Fruit fly (Drosophila melanogaster) whole organism, embryonic: ENCODE data around the gene CG43755.

ENCODE experiments used
- Adf1 ChIP-seq: fragments of 200-800 bp; sonication (Bioruptor generic); IDR thresholded peaks from 2 replicates; pipeline ENCODE4 v1.3.6; 2022; ENCODE audit warnings: missing biosample characterization, missing genetic modification characterization
- B-H1 ChIP-seq: fragments of 200-800 bp; sonication (Bioruptor generic); IDR thresholded peaks from 3 replicates; pipeline ENCODE4 v1.3.6; 2022; ENCODE audit warnings: missing biosample characterization, missing genetic modification characterization
- BEAF-32 ChIP-seq: fragments of 200-800 bp; sonication (Bioruptor generic); optimal IDR thresholded peaks from 3 replicates; lab custom pipeline; 2017; ENCODE audit warnings: missing biosample characterization, missing genetic modification characterization, mild to moderate bottlenecking, moderate library complexity, missing genetic modification reagents
- BtbVII ChIP-seq: fragments of 200-800 bp; sonication (Bioruptor generic); optimal IDR thresholded peaks from 3 replicates; lab custom pipeline; 2017; ENCODE audit warnings: missing biosample characterization, mild to moderate bottlenecking, missing genetic modification characterization
- CG10431 ChIP-seq: fragments of 200-800 bp; sonication (Bioruptor generic); optimal IDR thresholded peaks from 3 replicates; lab custom pipeline; 2018; ENCODE audit warnings: missing biosample characterization, mild to moderate bottlenecking, missing genetic modification characterization
- CG13287 ChIP-seq: fragments of 200-800 bp; sonication (Bioruptor generic); IDR thresholded peaks from 2 replicates; pipeline ENCODE4 v1.3.6; 2022; ENCODE audit warnings: missing biosample characterization, missing genetic modification characterization; ENCODE audit not compliant: partially characterized antibody
- CG14441 ChIP-seq: fragments of 200-800 bp; sonication (Bioruptor generic); IDR thresholded peaks from 2 replicates; pipeline ENCODE4 v1.3.6; 2022; ENCODE audit warnings: missing biosample characterization, missing genetic modification characterization
- CG15479 ChIP-seq: fragments of 200-800 bp; sonication (Bioruptor generic); optimal IDR thresholded peaks from 3 replicates; lab custom pipeline; 2019; ENCODE audit warnings: missing biosample characterization, mild to moderate bottlenecking, missing genetic modification characterization, moderate library complexity
- CG1832 ChIP-seq: fragments of 200-800 bp; sonication (Bioruptor generic); optimal IDR thresholded peaks from 2 replicates; lab custom pipeline; 2017; ENCODE audit warnings: missing biosample characterization, mild to moderate bottlenecking, missing genetic modification characterization, inconsistent platforms
- CG2116 ChIP-seq: fragments of 200-800 bp; sonication (Bioruptor generic); optimal IDR thresholded peaks from 3 replicates; lab custom pipeline; 2018; ENCODE audit warnings: missing biosample characterization, mild to moderate bottlenecking, missing genetic modification characterization
- CG32772 ChIP-seq: fragments of 200-800 bp; sonication (Bioruptor generic); IDR thresholded peaks from 2 replicates; pipeline ENCODE4 v1.3.6; 2022; ENCODE audit warnings: missing biosample characterization, missing genetic modification characterization
- CG4360 ChIP-seq: fragments of 200-800 bp; sonication (Bioruptor generic); IDR thresholded peaks from 2 replicates; pipeline ENCODE4 v1.3.6; 2022; ENCODE audit warnings: missing biosample characterization, missing genetic modification characterization
- CG4424 ChIP-seq: fragments of 200-800 bp; sonication (Bioruptor generic); optimal IDR thresholded peaks from 3 replicates; lab custom pipeline; 2016; ENCODE audit warnings: missing biosample characterization, missing genetic modification characterization
- CG4707 ChIP-seq: fragments of 200-800 bp; sonication (Bioruptor generic); optimal IDR thresholded peaks from 2 replicates; lab custom pipeline; 2018; ENCODE audit warnings: missing biosample characterization, mild to moderate bottlenecking, missing genetic modification characterization, moderate library complexity
- CG6765 ChIP-seq: fragments of 200-800 bp; sonication (Bioruptor generic); optimal IDR thresholded peaks from 3 replicates; lab custom pipeline; 2017; ENCODE audit warnings: missing biosample characterization, mild to moderate bottlenecking, missing genetic modification characterization
- CG8944 ChIP-seq: fragments of 200-800 bp; sonication (Bioruptor generic); optimal IDR thresholded peaks from 3 replicates; lab custom pipeline; 2016; ENCODE audit warnings: missing biosample characterization, missing genetic modification characterization
- CTCF ChIP-seq: fragments of 200-800 bp; sonication (Bioruptor generic); optimal IDR thresholded peaks from 2 replicates; lab custom pipeline; 2017; ENCODE audit warnings: missing biosample characterization, mild to moderate bottlenecking, missing genetic modification characterization, moderate library complexity
- Camta ChIP-seq: fragments of 200-800 bp; sonication (Bioruptor generic); optimal IDR thresholded peaks from 2 replicates; lab custom pipeline; 2016; ENCODE audit warnings: missing biosample characterization, missing genetic modification characterization
- CoRest ChIP-seq: fragments of 200-800 bp; sonication (Bioruptor generic); optimal IDR thresholded peaks from 3 replicates; lab custom pipeline; 2018; ENCODE audit warnings: missing biosample characterization, mild to moderate bottlenecking, missing genetic modification characterization, moderate library complexity
- Dll ChIP-seq: fragments of 200-800 bp; sonication (Bioruptor generic); IDR thresholded peaks from 4 replicates; pipeline ENCODE4 v1.3.6; 2022; ENCODE audit warnings: missing biosample characterization, missing genetic modification characterization; ENCODE audit not compliant: partially characterized antibody
- Drgx ChIP-seq: fragments of 200-800 bp; sonication (Bioruptor generic); IDR thresholded peaks from 2 replicates; pipeline ENCODE4 v1.3.6; 2022; ENCODE audit warnings: missing biosample characterization, missing genetic modification characterization
- Hey ChIP-seq: fragments of 200-800 bp; sonication (Bioruptor generic); optimal IDR thresholded peaks from 3 replicates; lab custom pipeline; 2018; ENCODE audit warnings: missing biosample characterization, mild to moderate bottlenecking, missing genetic modification characterization
- MBD-R2 ChIP-seq: fragments of 200-800 bp; sonication (Bioruptor generic); IDR thresholded peaks from 2 replicates; pipeline ENCODE4 v1.3.6; 2022; ENCODE audit warnings: missing biosample characterization, missing genetic modification characterization
- Max ChIP-seq: fragments of 200-800 bp; sonication (Bioruptor generic); optimal IDR thresholded peaks from 2 replicates; lab custom pipeline; 2016; ENCODE audit warnings: missing biosample characterization, mild to moderate bottlenecking, missing genetic modification characterization
- Meics ChIP-seq: fragments of 200-800 bp; sonication (Bioruptor generic); optimal IDR thresholded peaks from 2 replicates; lab custom pipeline; 2017; ENCODE audit warnings: missing biosample characterization, mild to moderate bottlenecking, missing genetic modification characterization
- Mes4 ChIP-seq: fragments of 200-800 bp; sonication (Bioruptor generic); optimal IDR thresholded peaks from 2 replicates; lab custom pipeline; 2016; ENCODE audit warnings: missing biosample characterization, missing genetic modification characterization
- Sox100B ChIP-seq: fragments of 200-800 bp; sonication (Bioruptor generic); optimal IDR thresholded peaks from 3 replicates; lab custom pipeline; 2018; ENCODE audit warnings: missing biosample characterization, mild to moderate bottlenecking, missing genetic modification characterization
- Sry-β ChIP-seq: fragments of 200-800 bp; sonication (Bioruptor generic); optimal IDR thresholded peaks from 2 replicates; lab custom pipeline; 2018; ENCODE audit warnings: missing biosample characterization, mild to moderate bottlenecking, missing genetic modification characterization, moderate library complexity
- Trl ChIP-seq, 3 experiments: fragments of >200 bp in 2 of 3; fragments of 200-800 bp in 1 of 3; sonication (Bioruptor generic) in 1 of 3; optimal IDR thresholded peaks; 2 replicates in 1 of 3; 3 replicates in 2 of 3; lab custom pipeline; 2016 to 2017; ENCODE audit warnings: missing biosample characterization in 1 of 3, missing genetic modification characterization in 1 of 3
- Xrp1 ChIP-seq: fragments of 200-800 bp; sonication (Bioruptor generic); IDR thresholded peaks from 2 replicates; pipeline ENCODE4 v1.3.6; 2022; ENCODE audit warnings: missing biosample characterization, missing genetic modification characterization
- abd-A ChIP-seq: fragments of 200-800 bp; sonication (Bioruptor generic); optimal IDR thresholded peaks from 3 replicates; lab custom pipeline; 2019; ENCODE audit warnings: missing biosample characterization, mild to moderate bottlenecking, missing genetic modification characterization, moderate library complexity
- al ChIP-seq: fragments of 200-800 bp; sonication (Bioruptor generic); IDR thresholded peaks from 2 replicates; pipeline ENCODE4 v1.3.6; 2022; ENCODE audit warnings: missing biosample characterization, missing genetic modification characterization
- aop ChIP-seq: fragments of 200-800 bp; sonication (Bioruptor generic); IDR thresholded peaks from 2 replicates; pipeline ENCODE4 v1.3.6; 2022; ENCODE audit warnings: missing biosample characterization, missing genetic modification characterization
- emc ChIP-seq: fragments of 200-800 bp; sonication (Bioruptor generic); optimal IDR thresholded peaks from 2 replicates; lab custom pipeline; 2016; ENCODE audit warnings: missing biosample characterization, missing genetic modification characterization
- grn ChIP-seq: fragments of 200-800 bp; sonication (Bioruptor generic); optimal IDR thresholded peaks from 3 replicates; lab custom pipeline; 2017; ENCODE audit warnings: missing biosample characterization, missing genetic modification characterization
- kah ChIP-seq: fragments of 200-800 bp; sonication (Bioruptor generic); optimal IDR thresholded peaks from 2 replicates; lab custom pipeline; 2018; ENCODE audit warnings: missing biosample characterization, mild to moderate bottlenecking, missing genetic modification characterization
- ken ChIP-seq: fragments of 200-800 bp; sonication (Bioruptor generic); IDR thresholded peaks from 3 replicates; pipeline ENCODE4 v1.3.6; 2022; ENCODE audit warnings: missing biosample characterization, missing genetic modification characterization
- lbe ChIP-seq: fragments of 200-800 bp; sonication (Bioruptor generic); optimal IDR thresholded peaks from 2 replicates; lab custom pipeline; 2016; ENCODE audit warnings: missing biosample characterization, mild to moderate bottlenecking, missing genetic modification characterization
- otp ChIP-seq: fragments of 200-800 bp; sonication (Bioruptor generic); IDR thresholded peaks from 3 replicates; pipeline ENCODE4, ENCODE4 v1.3.6; 2022; ENCODE audit warnings: missing biosample characterization, missing genetic modification characterization
- prd ChIP-seq, 3 experiments: fragments of >200 bp in 2 of 3; fragments of 200-800 bp in 1 of 3; sonication (Bioruptor generic) in 1 of 3; optimal IDR thresholded peaks in 2 of 3; IDR thresholded peaks in 1 of 3; 2 replicates in 2 of 3; 3 replicates in 1 of 3; pipeline versions ENCODE4 v1.3.6 to Lab custom; 2017 to 2022; ENCODE audit warnings: missing biosample characterization in 1 of 3, missing genetic modification characterization in 1 of 3
- schlank ChIP-seq: fragments of 200-800 bp; sonication (Bioruptor generic); optimal IDR thresholded peaks from 2 replicates; lab custom pipeline; 2018; ENCODE audit warnings: missing biosample characterization, mild to moderate bottlenecking, missing genetic modification characterization
- so ChIP-seq: fragments of 200-800 bp; sonication (Bioruptor generic); IDR thresholded peaks from 3 replicates; pipeline ENCODE4 v1.3.6; 2022; ENCODE audit warnings: missing biosample characterization, missing genetic modification characterization
- tap ChIP-seq: fragments of 200-800 bp; optimal IDR thresholded peaks from 3 replicates; lab custom pipeline; 2019; ENCODE audit warnings: missing biosample characterization, mild to moderate bottlenecking, missing genetic modification characterization, moderate library complexity
- tio ChIP-seq: fragments of 200-800 bp; sonication (Bioruptor generic); optimal IDR thresholded peaks from 2 replicates; lab custom pipeline; 2017; ENCODE audit warnings: missing biosample characterization, missing genetic modification characterization, inconsistent platforms
- vfl ChIP-seq: fragments of 200-800 bp; sonication (Bioruptor generic); optimal IDR thresholded peaks from 2 replicates; lab custom pipeline; 2016; ENCODE audit warnings: missing biosample characterization, missing genetic modification characterization
- vnd ChIP-seq: fragments of 200-800 bp; sonication (Bioruptor generic); IDR thresholded peaks from 3 replicates; pipeline ENCODE4 v1.3.6; 2022; ENCODE audit warnings: missing biosample characterization, missing genetic modification characterization; ENCODE audit not compliant: partially characterized antibody
- vvl ChIP-seq: fragments of 200-800 bp; sonication (Bioruptor generic); IDR thresholded peaks from 2 replicates; pipeline ENCODE4 v1.3.6; 2022; ENCODE audit warnings: missing biosample characterization, missing genetic modification characterization
- wdn ChIP-seq: fragments of 200-800 bp; sonication (Bioruptor generic); IDR thresholded peaks from 2 replicates; pipeline ENCODE4 v1.3.6; 2022; ENCODE audit warnings: missing biosample characterization, missing genetic modification characterization
- wor ChIP-seq: fragments of 200-800 bp; sonication (Bioruptor generic); IDR thresholded peaks from 2 replicates; pipeline ENCODE4 v1.3.6; 2022; ENCODE audit warnings: missing biosample characterization, missing genetic modification characterization

The CG43755 gene

DNA sequence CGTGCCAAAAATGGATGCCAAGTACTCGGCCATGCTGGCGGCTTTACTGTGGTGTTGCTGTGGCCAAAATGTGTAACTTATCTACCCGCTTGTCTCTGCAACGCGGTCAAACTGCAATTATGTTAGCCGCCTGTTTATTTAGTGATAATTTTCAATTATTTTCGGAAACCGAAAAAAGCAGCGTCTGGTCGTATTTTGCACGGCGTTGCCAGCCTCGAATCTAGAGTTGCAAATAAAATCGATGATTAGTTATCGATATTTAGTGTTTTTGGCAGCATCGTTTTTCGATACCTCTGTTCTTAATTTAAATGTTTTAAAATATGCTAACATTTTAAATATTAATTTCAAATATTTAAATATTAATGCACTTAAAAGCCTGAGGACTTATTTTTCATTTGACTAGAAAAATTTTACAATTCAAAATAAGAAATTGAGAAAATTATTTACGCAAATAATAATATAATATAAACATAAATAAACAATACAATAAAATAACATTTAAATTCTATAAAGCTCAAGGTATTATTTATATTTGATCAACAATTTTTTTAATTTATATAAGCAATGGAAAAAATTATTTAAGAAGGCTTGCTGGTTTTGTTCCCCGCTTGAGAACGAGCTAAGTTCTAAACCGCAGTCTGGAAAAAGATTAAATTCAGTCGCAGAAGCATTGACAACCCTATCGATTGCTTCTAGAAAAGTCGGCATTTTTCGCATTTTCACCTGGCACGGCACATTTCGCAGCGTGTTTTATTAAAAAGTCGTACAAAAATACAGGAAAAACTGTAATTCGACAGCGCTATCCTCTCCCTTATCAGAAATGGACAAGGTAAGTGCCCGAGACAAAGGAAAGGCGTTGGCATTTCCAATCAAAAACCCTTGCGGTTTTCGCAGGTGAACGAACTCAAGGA is 34.9 kb downstream of the CG43755 start, which contains the start of the genes U2af38 and Stip1 (continued):
- TF ChIP-seq Camta (GFP tag; lab: Kevin White, UChicago) = no peak
- no peak for TF ChIP-seq grn (GFP tag; lab: Kevin White, UChicago)
- TF ChIP-seq CG6765 (GFP tag; lab: Kevin White, UChicago) = no peak
- TF ChIP-seq CoRest (tag; lab: Kevin White, UChicago) = peak; percentile 29
- no peak for TF ChIP-seq CG4707 (GFP tag; lab: Kevin White, UChicago)
- no peak for TF ChIP-seq schlank
- TF ChIP-seq lbe (GFP tag; lab: Kevin White, UChicago) = no peak
- peak; percentile 2 for TF ChIP-seq CG8944 (GFP tag; lab: Kevin White, UChicago)
- peak; percentile 42; the same call in 1 of the 2 replicates for TF ChIP-seq vvl
- no peak for TF ChIP-seq Max (GFP tag; lab: Kevin White, UChicago)
- no peak for TF ChIP-seq CG15479 (GFP tag; lab: Kevin White, UChicago)
- no peak for TF ChIP-seq Trl (optimal IDR thresholded peaks at IDR 0.05; lab: Kevin White, UChicago)
- TF ChIP-seq Trl (GFP tag; optimal IDR thresholded peaks at IDR 0.05; lab: Kevin White, UChicago) = no peak
- no peak for TF ChIP-seq Xrp1
- TF ChIP-seq aop = no peak
- no peak for TF ChIP-seq Adf1 (GFP tag; lab: Robert Waterston, UW)
- peak; percentile 58; the same call in 1 of the 3 replicates for TF ChIP-seq vnd
- peak; percentile 54 for TF ChIP-seq CTCF (GFP tag; lab: Kevin White, UChicago)
- TF ChIP-seq B-H1 (GFP tag; lab: Robert Waterston, UW) = no peak
- no peak for TF ChIP-seq wor (GFP tag; lab: Robert Waterston, UW)
- no peak for TF ChIP-seq Mes4
- no peak for TF ChIP-seq prd (optimal IDR thresholded peaks at IDR 0.05; lab: Kevin White, UChicago)
- no peak for TF ChIP-seq prd (GFP tag; IDR thresholded peaks at IDR 0.05; lab: Robert Waterston, UW)
- TF ChIP-seq abd-A (tag; lab: Kevin White, UChicago) = no peak
- peak; percentile 95 for TF ChIP-seq CG2116 (GFP tag; lab: Kevin White, UChicago)
- peak; percentile 24 for TF ChIP-seq Sox100B
- no peak for TF ChIP-seq CG10431
- TF ChIP-seq BEAF-32 (GFP tag; lab: Kevin White, UChicago) = peak; percentile 69
- TF ChIP-seq wdn = no peak
- TF ChIP-seq otp (GFP tag; lab: Robert Waterston, UW) = no peak
- no peak for TF ChIP-seq CG32772 (GFP tag; lab: Robert Waterston, UW)
- no peak for TF ChIP-seq Sry-β (GFP tag; lab: Kevin White, UChicago)
- TF ChIP-seq vfl (GFP tag; lab: Kevin White, UChicago) = peak; percentile 12
- no peak for TF ChIP-seq kah (GFP tag; lab: Kevin White, UChicago)
- TF ChIP-seq CG13287 = peak; percentile 80
- TF ChIP-seq BtbVII (GFP tag; lab: Kevin White, UChicago) = no peak
- 0 out of 3 replicates have a peak, but pooled peaks have one; percentile 34 for TF ChIP-seq ken (GFP tag; lab: Robert Waterston, UW)
- no peak for TF ChIP-seq tio (GFP tag; lab: Kevin White, UChicago)
- no peak for TF ChIP-seq Meics (GFP tag; lab: Kevin White, UChicago)
- no peak for TF ChIP-seq CG1832
- TF ChIP-seq Dll (GFP tag; lab: Robert Waterston, UW) = peak; percentile 82
- TF ChIP-seq CG4360 (GFP tag; lab: Robert Waterston, UW) = no peak
- TF ChIP-seq al = no peak
- TF ChIP-seq CG14441 (GFP tag; lab: Robert Waterston, UW) = no peak
- TF ChIP-seq tap (tag; lab: Kevin White, UChicago) = no peak
- no peak for TF ChIP-seq emc (GFP tag; lab: Kevin White, UChicago)
- TF ChIP-seq so = no peak
- no peak for TF ChIP-seq CG4424
- TF ChIP-seq MBD-R2 (GFP tag; lab: Robert Waterston, UW) = peak; percentile 55
- TF ChIP-seq Drgx (GFP tag; lab: Robert Waterston, UW) = no peak
- no peak for TF ChIP-seq Hey (tag; lab: Kevin White, UChicago)
